Worm (Caenorhabditis elegans) whole organism, young adult: ENCODE measurements around the gene F59C12.3.

Experiments
- B0261.1 ChIP-seq: sonication (generic microtip); optimal IDR thresholded peaks from 2 replicates; lab custom pipeline; 2016; ENCODE audit warnings: mild to moderate bottlenecking, missing genetic modification characterization, moderate library complexity, missing compliant biosample characterization
- C17E4.6 ChIP-seq: fragments of 200-800 bp; sonication (Bioruptor generic); IDR thresholded peaks from 2 replicates; pipeline ENCODE4 v1.3.6; 2022; ENCODE audit warnings: missing genetic modification reagents, missing genetic modification characterization, missing compliant biosample characterization
- D2030.7 ChIP-seq: fragments of 200-800 bp; sonication (Bioruptor generic); IDR thresholded peaks from 2 replicates; pipeline ENCODE4 v1.3.6; 2022; ENCODE audit warnings: missing genetic modification reagents, missing genetic modification characterization, missing compliant biosample characterization
- F23B12.7 ChIP-seq: sonication (generic microtip); optimal IDR thresholded peaks from 2 replicates; lab custom pipeline; 2017; ENCODE audit warnings: missing genetic modification characterization, mild to moderate bottlenecking, missing compliant biosample characterization, antibody characterized with exemption, moderate library complexity; ENCODE audit not compliant: insufficient read depth
- F49E8.2 ChIP-seq: sonication (generic microtip); optimal IDR thresholded peaks from 3 replicates; lab custom pipeline; 2017; ENCODE audit warnings: missing genetic modification characterization, mild to moderate bottlenecking, missing compliant biosample characterization, antibody characterized with exemption, moderate library complexity; ENCODE audit not compliant: insufficient read depth
- K12H6.12 ChIP-seq: fragments of 200-800 bp; sonication (Bioruptor generic); optimal IDR thresholded peaks from 2 replicates; lab custom pipeline; 2018; ENCODE audit warnings: mild to moderate bottlenecking, missing genetic modification characterization, missing compliant biosample characterization
- ZK185.1 ChIP-seq: sonication (generic microtip); optimal IDR thresholded peaks from 2 replicates; lab custom pipeline; 2016; ENCODE audit warnings: mild to moderate bottlenecking, missing genetic modification characterization, missing compliant biosample characterization; ENCODE audit not compliant: poor library complexity, severe bottlenecking
- aptf-2 ChIP-seq: fragments of 200-800 bp; sonication (Bioruptor generic); conservative IDR thresholded peaks from 2 replicates; pipeline ENCODE4 v1.3.6; 2022; ENCODE audit warnings: missing genetic modification reagents, missing genetic modification characterization, missing compliant biosample characterization
- aptf-3 ChIP-seq: fragments of 200-800 bp; sonication (Bioruptor generic); IDR thresholded peaks from 2 replicates; pipeline ENCODE4 v1.3.6; 2022; ENCODE audit warnings: missing genetic modification characterization, missing compliant biosample characterization
- atf-7 ChIP-seq: sonication (generic microtip); optimal IDR thresholded peaks from 2 replicates; lab custom pipeline; 2017; ENCODE audit warnings: mild to moderate bottlenecking, missing genetic modification characterization, missing compliant biosample characterization
- attf-3 ChIP-seq: fragments of 200-800 bp; sonication (Bioruptor generic); conservative IDR thresholded peaks from 2 replicates; pipeline ENCODE4 v1.3.6; 2022; ENCODE audit warnings: missing genetic modification reagents, missing genetic modification characterization, missing compliant biosample characterization
- ceh-40 ChIP-seq: fragments of 200-800 bp; sonication (Bioruptor generic); IDR thresholded peaks from 2 replicates; pipeline ENCODE4 v1.3.6; 2022; ENCODE audit warnings: missing genetic modification characterization, missing compliant biosample characterization
- ceh-58 ChIP-seq: fragments of 200-800 bp; sonication (Bioruptor generic); IDR thresholded peaks from 2 replicates; pipeline ENCODE4 v1.3.6; 2022; ENCODE audit warnings: missing genetic modification characterization, missing compliant biosample characterization
- ceh-91 ChIP-seq: fragments of 200-800 bp; sonication (Bioruptor generic); IDR thresholded peaks from 2 replicates; pipeline ENCODE4 v1.3.6; 2022; ENCODE audit warnings: missing genetic modification reagents, missing genetic modification characterization, missing compliant biosample characterization
- chd-7 ChIP-seq: sonication (generic microtip); optimal IDR thresholded peaks from 2 replicates; lab custom pipeline; 2016; ENCODE audit warnings: mild to moderate bottlenecking, missing genetic modification characterization, moderate library complexity, missing compliant biosample characterization
- die-1 ChIP-seq: sonication (generic microtip); optimal IDR thresholded peaks from 2 replicates; lab custom pipeline; 2016; ENCODE audit warnings: missing genotype, mild to moderate bottlenecking, missing genetic modification characterization, missing compliant biosample characterization
- dox-1 ChIP-seq: fragments of 200-800 bp; sonication (Bioruptor generic); IDR thresholded peaks from 2 replicates; pipeline ENCODE4 v1.3.6; 2022; ENCODE audit warnings: missing genetic modification reagents, missing genetic modification characterization, missing compliant biosample characterization
- dpff-1 ChIP-seq: sonication (generic microtip); optimal IDR thresholded peaks from 2 replicates; lab custom pipeline; 2017; ENCODE audit warnings: mild to moderate bottlenecking, missing genetic modification characterization, missing compliant biosample characterization
- dpl-1 ChIP-seq: fragments of 150-350 bp; optimal IDR thresholded peaks from 2 replicates; lab custom pipeline; 2014; ENCODE audit warnings: missing biosample characterization, missing genetic modification reagents, missing genetic modification characterization
- ets-4 ChIP-seq: fragments of 200-800 bp; sonication (Bioruptor generic); optimal IDR thresholded peaks from 2 replicates; lab custom pipeline; 2018; ENCODE audit warnings: mild to moderate bottlenecking, missing genetic modification characterization, missing compliant biosample characterization
- lin-26 ChIP-seq: fragments of 200-800 bp; sonication (Bioruptor generic); IDR thresholded peaks from 2 replicates; pipeline ENCODE4 v1.3.6; 2022; ENCODE audit warnings: missing genetic modification reagents, missing genetic modification characterization, missing compliant biosample characterization
- lsy-27 ChIP-seq: sonication (generic microtip); optimal IDR thresholded peaks from 2 replicates; lab custom pipeline; 2017; ENCODE audit warnings: missing genetic modification characterization, mild to moderate bottlenecking, missing compliant biosample characterization, antibody characterized with exemption, missing genotype, borderline replicate concordance; ENCODE audit not compliant: insufficient read depth
- mcd-1 ChIP-seq: fragments of 200-800 bp; sonication (Bioruptor generic); IDR thresholded peaks from 2 replicates; pipeline ENCODE4 v1.3.6; 2022; ENCODE audit warnings: missing genetic modification reagents, missing genetic modification characterization, missing compliant biosample characterization
- mxl-1 ChIP-seq: sonication (generic microtip); optimal IDR thresholded peaks from 2 replicates; lab custom pipeline; 2016; ENCODE audit warnings: missing genetic modification characterization, missing compliant biosample characterization
- nfyb-1 ChIP-seq: fragments of 200-800 bp; sonication (Bioruptor generic); IDR thresholded peaks from 2 replicates; pipeline ENCODE4 v1.3.6; 2022; ENCODE audit warnings: missing genetic modification reagents, missing genetic modification characterization, missing compliant biosample characterization
- nhr-120 ChIP-seq: fragments of 200-800 bp; sonication (Bioruptor generic); IDR thresholded peaks from 2 replicates; pipeline ENCODE4 v1.3.6; 2022; ENCODE audit warnings: missing genetic modification characterization, missing compliant biosample characterization
- nhr-179 ChIP-seq: sonication (generic microtip); optimal IDR thresholded peaks from 2 replicates; lab custom pipeline; 2016; ENCODE audit warnings: mild to moderate bottlenecking, missing genetic modification characterization, missing compliant biosample characterization
- nhr-27 ChIP-seq: fragments of 200-800 bp; sonication (Bioruptor generic); optimal IDR thresholded peaks from 2 replicates; lab custom pipeline; 2018; ENCODE audit warnings: mild to moderate bottlenecking, missing genetic modification characterization, moderate library complexity, missing compliant biosample characterization
- nhr-90 ChIP-seq: sonication (generic microtip); optimal IDR thresholded peaks from 2 replicates; lab custom pipeline; 2016; ENCODE audit warnings: missing genotype, mild to moderate bottlenecking, missing genetic modification characterization, missing compliant biosample characterization
- pha-4 ChIP-seq: fragments of 150-350 bp; sonication (generic microtip); optimal IDR thresholded peaks from 2 replicates; lab custom pipeline; 2014; ENCODE audit warnings: missing biosample characterization, missing genetic modification reagents, missing genetic modification characterization
- rcor-1 ChIP-seq: fragments of 200-800 bp; sonication (Bioruptor generic); IDR thresholded peaks from 2 replicates; pipeline ENCODE4 v1.3.6; 2022; ENCODE audit warnings: missing genetic modification reagents, missing genetic modification characterization, missing compliant biosample characterization
- repo-1 ChIP-seq: sonication (generic microtip); optimal IDR thresholded peaks from 2 replicates; lab custom pipeline; 2017; ENCODE audit warnings: mild to moderate bottlenecking, missing genetic modification characterization, missing compliant biosample characterization
- rpc-1 ChIP-seq, 2 experiments: fragments of 150-350 bp in 1 of 2; sonication (generic microtip) in 1 of 2; optimal IDR thresholded peaks; 2 replicates each; lab custom pipeline; 2014 to 2018; ENCODE audit warnings: missing biosample characterization in 1 of 2, missing genetic modification characterization in 1 of 2, missing genetic modification reagents in 1 of 2, missing genotype in 1 of 2
- snpc-1.1 ChIP-seq: sonication (generic microtip); optimal IDR thresholded peaks from 2 replicates; lab custom pipeline; 2017; ENCODE audit warnings: missing genetic modification characterization, mild to moderate bottlenecking, missing compliant biosample characterization, antibody characterized with exemption, moderate library complexity, missing genotype, missing genetic modification reagents; ENCODE audit not compliant: insufficient read depth
- snpc-4 ChIP-seq, 5 experiments: fragments of 150-350 bp in 1 of 5; sonication (generic microtip) in 4 of 5; optimal IDR thresholded peaks; 2 replicates each; lab custom pipeline; 2014 to 2018; ENCODE audit warnings: missing genetic modification characterization in 5 of 5, missing biosample characterization in 3 of 5, antibody characterized with exemption in 2 of 5, mild to moderate bottlenecking in 2 of 5, missing compliant biosample characterization in 2 of 5, missing genotype in 2 of 5, moderate library complexity in 2 of 5, missing genetic modification reagents in 1 of 5
- sptf-2 ChIP-seq: fragments of 200-800 bp; sonication (Bioruptor generic); optimal IDR thresholded peaks from 2 replicates; lab custom pipeline; 2018; ENCODE audit warnings: mild to moderate bottlenecking, missing genetic modification characterization, missing compliant biosample characterization
- unc-130 ChIP-seq: sonication (generic microtip); optimal IDR thresholded peaks from 2 replicates; lab custom pipeline; 2016; ENCODE audit warnings: missing genetic modification reagents, missing genetic modification characterization, missing compliant biosample characterization
- unc-62 ChIP-seq: fragments of 150-350 bp; optimal IDR thresholded peaks from 2 replicates; lab custom pipeline; 2014; ENCODE audit warnings: missing biosample characterization, missing genetic modification reagents, missing genetic modification characterization
- zim-3 ChIP-seq: sonication (generic microtip); optimal IDR thresholded peaks from 2 replicates; lab custom pipeline; 2017; ENCODE audit warnings: mild to moderate bottlenecking, missing genetic modification characterization, moderate library complexity, missing compliant biosample characterization
- ztf-22 ChIP-seq: fragments of 200-800 bp; sonication (Bioruptor generic); optimal IDR thresholded peaks from 2 replicates; lab custom pipeline; 2018; ENCODE audit warnings: mild to moderate bottlenecking, missing genetic modification characterization, moderate library complexity, missing compliant biosample characterization
- ztf-25 ChIP-seq: fragments of 200-800 bp; sonication (Bioruptor generic); IDR thresholded peaks from 2 replicates; pipeline ENCODE4 v1.3.6; 2022; ENCODE audit warnings: missing genetic modification reagents, missing genetic modification characterization, missing compliant biosample characterization
- ztf-6 ChIP-seq: fragments of 200-800 bp; sonication (Bioruptor generic); IDR thresholded peaks from 2 replicates; pipeline ENCODE4 v1.3.6; 2022; ENCODE audit warnings: missing genetic modification reagents, missing genetic modification characterization, missing compliant biosample characterization

F59C12.3 gene

DNA sequence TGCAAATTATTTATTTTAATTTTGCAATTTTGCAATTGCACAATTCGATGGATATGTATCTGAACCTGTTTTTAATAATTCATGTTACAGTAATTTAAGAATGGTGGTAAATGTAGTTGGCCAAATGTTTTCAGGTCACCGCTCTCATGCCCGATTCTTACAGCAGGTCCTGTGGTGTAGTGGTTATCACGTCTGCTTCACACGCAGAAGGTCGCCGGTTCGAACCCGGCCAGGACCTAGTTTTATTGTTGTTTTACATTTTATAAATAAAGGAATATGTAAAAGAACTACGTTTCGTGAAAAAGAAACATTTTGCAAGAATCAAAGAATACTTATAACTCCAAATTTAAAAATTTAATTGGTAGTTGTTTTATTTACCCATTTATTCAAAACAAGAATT is 19.1 kb downstream of the F59C12.3 start (continued):
- peak; percentile 23 for TF ChIP-seq chd-7 (tag; lab: Kevin White, UChicago)
- TF ChIP-seq nhr-120 (GFP tag; lab: Robert Waterston, UW) = no peak
- TF ChIP-seq repo-1 (tag; lab: Kevin White, UChicago) = no peak
- TF ChIP-seq aptf-3 (GFP tag; lab: Robert Waterston, UW) = no peak
- TF ChIP-seq zim-3 (tag; lab: Kevin White, UChicago) = no peak
- TF ChIP-seq nhr-90 (tag; lab: Kevin White, UChicago) = peak; percentile 33
- TF ChIP-seq atf-7 (tag; lab: Kevin White, UChicago) = no peak
- TF ChIP-seq snpc-1.1 (tag; lab: Kevin White, UChicago) = peak; percentile 55
- TF ChIP-seq mcd-1 (GFP tag; lab: Robert Waterston, UW) = peak; percentile 33; the same call in 1 of the 2 replicates
- TF ChIP-seq nhr-27 (tag; lab: Kevin White, UChicago) = no peak
- TF ChIP-seq lin-26 = peak; percentile 83
- TF ChIP-seq rcor-1 (GFP tag; lab: Robert Waterston, UW) = no peak
- peak; percentile 60; the same call in 1 of the 2 replicates for TF ChIP-seq ztf-25
- no peak for TF ChIP-seq F49E8.2 (tag; lab: Kevin White, UChicago)
- peak; percentile 69 for TF ChIP-seq D2030.7 (GFP tag; lab: Robert Waterston, UW)
- TF ChIP-seq lsy-27 (tag; lab: Kevin White, UChicago) = peak; percentile 62
- peak; percentile 23; the same call in 1 of the 2 replicates for TF ChIP-seq dox-1
- TF ChIP-seq rpc-1 (optimal IDR thresholded peaks at IDR 0.05; lab: Kevin White, UChicago) = peak; percentile 70
- peak; percentile 80 for TF ChIP-seq rpc-1 (tag; optimal IDR thresholded peaks at IDR 0.05; lab: Kevin White, UChicago)
- TF ChIP-seq unc-130 (GFP tag; lab: Kevin White, UChicago) = no peak
- TF ChIP-seq ceh-40 (GFP tag; lab: Robert Waterston, UW) = no peak
- peak; percentile 0 for TF ChIP-seq dpl-1 (GFP tag; lab: Kevin White, UChicago)
- no peak for TF ChIP-seq ceh-91 (GFP tag; lab: Robert Waterston, UW)
- TF ChIP-seq ZK185.1 (tag; lab: Kevin White, UChicago) = peak; percentile 38
- TF ChIP-seq ztf-6 (GFP tag; lab: Robert Waterston, UW) = no peak
- no peak for TF ChIP-seq attf-3 (GFP tag; lab: Robert Waterston, UW)
- no peak for TF ChIP-seq sptf-2 (GFP tag; lab: Kevin White, UChicago)
- TF ChIP-seq die-1 = peak; percentile 60
- no peak for TF ChIP-seq ceh-58 (GFP tag; lab: Robert Waterston, UW)
- TF ChIP-seq, all 124 proteins: peak for 27

DNA sequence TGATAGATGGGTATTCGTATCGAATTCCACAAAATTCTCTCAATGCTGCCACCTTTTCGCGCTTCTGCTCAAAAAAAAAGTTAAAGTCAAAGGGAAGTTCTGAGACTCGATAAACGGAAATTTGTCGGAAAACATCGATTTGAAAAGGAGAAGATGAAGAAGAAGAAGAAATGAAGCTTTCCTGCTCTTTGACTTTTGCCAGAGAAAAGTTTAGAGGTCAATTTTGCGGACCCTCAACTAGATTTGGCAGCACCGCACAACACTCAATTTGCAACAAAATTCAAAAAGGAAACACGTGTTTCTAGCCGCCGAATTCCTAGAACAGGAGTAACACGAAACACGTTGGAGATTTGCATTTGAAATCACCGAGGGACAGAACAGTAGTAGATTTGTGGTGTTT is 21.2 kb downstream of the F59C12.3 start:
- no peak for TF ChIP-seq mxl-1 (tag; lab: Kevin White, UChicago)
- no peak for TF ChIP-seq ceh-91 (GFP tag; lab: Robert Waterston, UW)
- no peak for TF ChIP-seq unc-62 (GFP tag; lab: Kevin White, UChicago)
- no peak for TF ChIP-seq snpc-4 (GFP tag; optimal IDR thresholded peaks at IDR 0.05; lab: Kevin White, UChicago)
- no peak for TF ChIP-seq snpc-4 (tag; optimal IDR thresholded peaks at IDR 0.05; lab: Kevin White, UChicago)
- TF ChIP-seq nhr-179 (tag; lab: Kevin White, UChicago) = no peak
- no peak for TF ChIP-seq dox-1
- no peak for TF ChIP-seq aptf-2 (GFP tag; lab: Robert Waterston, UW)
- TF ChIP-seq pha-4 (tag; lab: Kevin White, UChicago) = no peak
- no peak for TF ChIP-seq B0261.1
- no peak for TF ChIP-seq nfyb-1 (GFP tag; lab: Robert Waterston, UW)
- TF ChIP-seq C17E4.6 (GFP tag; lab: Robert Waterston, UW) = no peak
- no peak for TF ChIP-seq ets-4 (GFP tag; lab: Kevin White, UChicago)
- TF ChIP-seq K12H6.12 = no peak
- no peak for TF ChIP-seq ztf-22
- TF ChIP-seq F23B12.7 = no peak
- no peak for TF ChIP-seq dpff-1
